Worm (Caenorhabditis elegans) whole organism, mixed stage, embryonic: Measurements from ENCODE around the gene Y60A3A.21.
A peak's percentile ranks its signal among the peaks of the same experiment; 100 is the strongest.

ENCODE experiments used
- bed-3 ChIP-seq: fragments of 200-800 bp; sonication (Bioruptor generic); optimal IDR thresholded peaks from 3 replicates; lab custom pipeline; 2018; ENCODE audit warnings: mild to moderate bottlenecking, missing genetic modification characterization, moderate library complexity, missing compliant biosample characterization
- blmp-1 ChIP-seq: fragments of 150-350 bp; optimal IDR thresholded peaks from 2 replicates; lab custom pipeline; 2014; ENCODE audit warnings: missing biosample characterization, missing genetic modification characterization
- ceh-39 ChIP-seq: fragments of 150-350 bp; optimal IDR thresholded peaks from 2 replicates; lab custom pipeline; 2014; ENCODE audit warnings: missing biosample characterization, missing genetic modification characterization
- ceh-43 ChIP-seq: fragments of 200-800 bp; sonication (Bioruptor generic); optimal IDR thresholded peaks from 2 replicates; lab custom pipeline; 2018; ENCODE audit warnings: mild to moderate bottlenecking, missing genetic modification characterization, moderate library complexity, missing compliant biosample characterization
- ceh-83 ChIP-seq: fragments of 200-800 bp; sonication (Bioruptor generic); optimal IDR thresholded peaks from 2 replicates; lab custom pipeline; 2018; ENCODE audit warnings: mild to moderate bottlenecking, missing genetic modification characterization, missing compliant biosample characterization
- ces-1 ChIP-seq: fragments of 150-350 bp; optimal IDR thresholded peaks from 2 replicates; lab custom pipeline; 2014; ENCODE audit warnings: missing biosample characterization, missing genetic modification reagents, missing genetic modification characterization
- cnd-1 ChIP-seq: fragments of 200-800 bp; sonication (Bioruptor generic); optimal IDR thresholded peaks from 2 replicates; lab custom pipeline; 2018; ENCODE audit warnings: mild to moderate bottlenecking, missing genetic modification characterization, missing compliant biosample characterization
- drap-1 ChIP-seq: fragments of 200-800 bp; sonication (Bioruptor generic); optimal IDR thresholded peaks from 3 replicates; lab custom pipeline; 2018; ENCODE audit warnings: mild to moderate bottlenecking, missing genetic modification characterization, missing compliant biosample characterization
- elt-1 ChIP-seq: sonication (generic microtip); optimal IDR thresholded peaks from 2 replicates; lab custom pipeline; 2017; ENCODE audit warnings: missing genetic modification characterization, mild to moderate bottlenecking, missing compliant biosample characterization, antibody characterized with exemption, moderate library complexity, borderline replicate concordance; ENCODE audit not compliant: insufficient read depth
- elt-3 ChIP-seq: fragments of 150-350 bp; optimal IDR thresholded peaks from 2 replicates; lab custom pipeline; 2014; ENCODE audit warnings: missing biosample characterization, missing genetic modification characterization
- flh-1 ChIP-seq: fragments of 200-800 bp; sonication (Bioruptor generic); optimal IDR thresholded peaks from 2 replicates; lab custom pipeline; 2018; ENCODE audit warnings: mild to moderate bottlenecking, missing genetic modification characterization, moderate library complexity, missing compliant biosample characterization
- hlh-1 ChIP-seq: fragments of 150-350 bp; optimal IDR thresholded peaks from 2 replicates; lab custom pipeline; 2014; ENCODE audit warnings: missing biosample characterization, missing genetic modification reagents, missing genetic modification characterization
- lin-13 ChIP-seq: fragments of 150-350 bp; optimal IDR thresholded peaks from 2 replicates; lab custom pipeline; 2014; ENCODE audit warnings: missing biosample characterization, missing genetic modification characterization
- lin-32 ChIP-seq: fragments of 200-800 bp; sonication (Bioruptor generic); optimal IDR thresholded peaks from 2 replicates; lab custom pipeline; 2018; ENCODE audit warnings: mild to moderate bottlenecking, missing genetic modification characterization, missing compliant biosample characterization
- lsy-2 ChIP-seq: fragments of 150-350 bp; optimal IDR thresholded peaks from 2 replicates; lab custom pipeline; 2014; ENCODE audit warnings: missing biosample characterization, missing genetic modification characterization
- mab-5 ChIP-seq: fragments of 150-350 bp; optimal IDR thresholded peaks from 2 replicates; lab custom pipeline; 2014; ENCODE audit warnings: missing biosample characterization, missing genetic modification characterization
- mep-1 ChIP-seq: fragments of 150-350 bp; optimal IDR thresholded peaks from 2 replicates; lab custom pipeline; 2017; ENCODE audit warnings: missing biosample characterization, missing genetic modification reagents, missing genetic modification characterization, inconsistent platforms
- mls-2 ChIP-seq: sonication (generic microtip); optimal IDR thresholded peaks from 2 replicates; lab custom pipeline; 2016; ENCODE audit warnings: mild to moderate bottlenecking, missing genetic modification characterization, moderate library complexity, missing compliant biosample characterization
- nhr-12 ChIP-seq: fragments of 150-350 bp; optimal IDR thresholded peaks from 2 replicates; lab custom pipeline; 2014; ENCODE audit warnings: missing biosample characterization, missing genetic modification characterization
- nhr-2 ChIP-seq: fragments of 150-350 bp; optimal IDR thresholded peaks from 2 replicates; lab custom pipeline; 2014; ENCODE audit warnings: missing biosample characterization, missing genetic modification characterization
- nhr-28 ChIP-seq: fragments of 150-350 bp; optimal IDR thresholded peaks from 2 replicates; lab custom pipeline; 2014; ENCODE audit warnings: missing biosample characterization, missing genetic modification characterization
- nhr-76 ChIP-seq: sonication (generic microtip); optimal IDR thresholded peaks from 2 replicates; lab custom pipeline; 2017; ENCODE audit warnings: missing biosample characterization, missing genetic modification characterization
- pha-4 ChIP-seq: fragments of 150-350 bp; optimal IDR thresholded peaks from 2 replicates; lab custom pipeline; 2018; ENCODE audit warnings: missing biosample characterization, missing genetic modification reagents, missing genetic modification characterization
- sem-2 ChIP-seq: fragments of 200-800 bp; sonication (Bioruptor generic); optimal IDR thresholded peaks from 2 replicates; lab custom pipeline; 2018; ENCODE audit warnings: mild to moderate bottlenecking, missing genetic modification characterization, missing compliant biosample characterization
- snpc-4 ChIP-seq: fragments of 150-350 bp; optimal IDR thresholded peaks from 2 replicates; lab custom pipeline; 2014; ENCODE audit warnings: missing biosample characterization, missing genetic modification characterization
- sptf-1 ChIP-seq: sonication (generic microtip); optimal IDR thresholded peaks from 2 replicates; lab custom pipeline; 2017; ENCODE audit warnings: mild to moderate bottlenecking, missing genetic modification characterization, moderate library complexity, missing compliant biosample characterization
- tbx-8 ChIP-seq: fragments of 200-800 bp; sonication (Bioruptor generic); optimal IDR thresholded peaks from 2 replicates; lab custom pipeline; 2018; ENCODE audit warnings: mild to moderate bottlenecking, missing genetic modification characterization, moderate library complexity, missing compliant biosample characterization
- unc-120 ChIP-seq: sonication (generic microtip); optimal IDR thresholded peaks from 2 replicates; lab custom pipeline; 2017; ENCODE audit warnings: missing genetic modification characterization, missing compliant biosample characterization; ENCODE audit not compliant: poor library complexity, severe bottlenecking
- unc-39 ChIP-seq: fragments of 150-350 bp; optimal IDR thresholded peaks from 2 replicates; lab custom pipeline; 2014; ENCODE audit warnings: missing biosample characterization, missing genetic modification characterization
- unc-62 ChIP-seq: fragments of 150-350 bp; optimal IDR thresholded peaks from 2 replicates; lab custom pipeline; 2014; ENCODE audit warnings: missing biosample characterization, missing genetic modification reagents, missing genetic modification characterization
- zip-8 ChIP-seq: fragments of 150-350 bp; optimal IDR thresholded peaks from 2 replicates; lab custom pipeline; 2014; ENCODE audit warnings: missing biosample characterization, missing genetic modification characterization
- ztf-11 ChIP-seq: fragments of 150-350 bp; optimal IDR thresholded peaks from 2 replicates; lab custom pipeline; 2014; ENCODE audit warnings: missing biosample characterization, missing genetic modification characterization

The Y60A3A.21 gene

ce11 chrV:20005724-20006132, 6.0 kb upstream of the Y60A3A.21 start (continued):
- TF ChIP-seq elt-3 (tag; lab: Kevin White, UChicago): no peak
- TF ChIP-seq unc-39: peak; percentile 40
- TF ChIP-seq lin-13: no peak
- TF ChIP-seq ztf-11 (tag; lab: Kevin White, UChicago): no peak
- TF ChIP-seq nhr-76 (tag; lab: Kevin White, UChicago): no peak

ce11 chrV:20007470-20007869, 4.3 kb upstream of the Y60A3A.21 start, which contains the start of gene Y60A3A.23:
Gene Y60A3A.23 (plus strand): TSS chrV:20007770.
- no peak for TF ChIP-seq nhr-2 (tag; lab: Kevin White, UChicago)
- no peak for TF ChIP-seq tbx-8
- TF ChIP-seq snpc-4 (tag; lab: Kevin White, UChicago): no peak

ce11 chrV:20011199-20011598, 555 bp upstream of the Y60A3A.21 start:
- TF ChIP-seq mls-2 (no peak), zip-8 (peak; percentile 44)

- TF ChIP-seq unc-62 (GFP tag; lab: Kevin White, UChicago) (peak; percentile 87), elt-3 (tag; lab: Kevin White, UChicago) (no peak), unc-120 (peak; percentile 21), mab-5 (peak; percentile 25), bed-3 (no peak)
Observed at ce11 chrV:20021347-20021746, 9.6 kb downstream of the Y60A3A.21 start.

ce11 chrV:20022996-20023456, 11.3 kb downstream of the Y60A3A.21 start, which contains the start of gene lgc-55:
Gene lgc-55 (plus strand): TSS chrV:20023046.
- TF ChIP-seq lsy-2 (tag; lab: Kevin White, UChicago): no peak
- TF ChIP-seq blmp-1 (tag; lab: Kevin White, UChicago): no peak
- no peak for TF ChIP-seq drap-1 (GFP tag; lab: Kevin White, UChicago)
- no peak for TF ChIP-seq ceh-39 (tag; lab: Kevin White, UChicago)
- no peak for TF ChIP-seq unc-39
- TF ChIP-seq zip-8: no peak
- no peak for TF ChIP-seq nhr-12 (tag; lab: Kevin White, UChicago)
- no peak for TF ChIP-seq sptf-1 (tag; lab: Kevin White, UChicago)

- TF ChIP-seq unc-120 (no peak), nhr-76 (tag; lab: Kevin White, UChicago) (no peak), snpc-4 (tag; lab: Kevin White, UChicago) (no peak), lin-32 (no peak), nhr-12 (tag; lab: Kevin White, UChicago) (no peak), lin-13 (no peak), elt-3 (tag; lab: Kevin White, UChicago) (no peak), mls-2 (no peak), hlh-1 (no peak), sptf-1 (tag; lab: Kevin White, UChicago) (no peak), lsy-2 (tag; lab: Kevin White, UChicago) (no peak), nhr-28 (no peak), mep-1 (tag; lab: Kevin White, UChicago) (no peak), ces-1 (GFP tag; lab: Kevin White, UChicago) (no peak)
- TF ChIP-seq, all 35 proteins: peak for 0
Observed at ce11 chrV:20034912-20035311, 23.2 kb downstream of the Y60A3A.21 start.

ce11 chrV:20037287-20037686, 25.5 kb downstream of the Y60A3A.21 start, which contains the start of gene Y113G7A.16:
Gene Y113G7A.16 (plus strand): TSS chrV:20037587.
- TF ChIP-seq ces-1 (GFP tag; lab: Kevin White, UChicago) (no peak), ceh-39 (tag; lab: Kevin White, UChicago) (no peak), drap-1 (GFP tag; lab: Kevin White, UChicago) (no peak), cnd-1 (tag; lab: Kevin White, UChicago) (no peak), hlh-1 (no peak)

ce11 chrV:20047310-20047709, 35.6 kb downstream of the Y60A3A.21 start, which contains the start of gene spe-19:
Gene spe-19 (minus strand): TSS chrV:20047410.
- TF ChIP-seq nhr-76 (tag; lab: Kevin White, UChicago): no peak
- TF ChIP-seq ceh-39 (tag; lab: Kevin White, UChicago): no peak
- no peak for TF ChIP-seq mab-5
- TF ChIP-seq sptf-1 (tag; lab: Kevin White, UChicago): no peak
- TF ChIP-seq mls-2: no peak
- no peak for TF ChIP-seq blmp-1 (tag; lab: Kevin White, UChicago)
- no peak for TF ChIP-seq sem-2
- TF ChIP-seq lsy-2 (tag; lab: Kevin White, UChicago): no peak
- no peak for TF ChIP-seq unc-39
- no peak for TF ChIP-seq flh-1 (GFP tag; lab: Kevin White, UChicago)
- TF ChIP-seq unc-120: no peak
- no peak for TF ChIP-seq snpc-4 (tag; lab: Kevin White, UChicago)
- no peak for TF ChIP-seq ceh-43 (GFP tag; lab: Kevin White, UChicago)
- TF ChIP-seq tbx-8: no peak
- no peak for TF ChIP-seq pha-4 (tag; lab: Kevin White, UChicago)
- TF ChIP-seq elt-1: no peak
- TF ChIP-seq lin-13: no peak
- no peak for TF ChIP-seq ceh-83
- TF ChIP-seq, all 35 proteins: peak for 0
